Worm (Caenorhabditis elegans): ENCODE results near the gene H01M10.1.
A peak's percentile ranks its signal among the peaks of the same experiment; 100 is the strongest.

DNA sequence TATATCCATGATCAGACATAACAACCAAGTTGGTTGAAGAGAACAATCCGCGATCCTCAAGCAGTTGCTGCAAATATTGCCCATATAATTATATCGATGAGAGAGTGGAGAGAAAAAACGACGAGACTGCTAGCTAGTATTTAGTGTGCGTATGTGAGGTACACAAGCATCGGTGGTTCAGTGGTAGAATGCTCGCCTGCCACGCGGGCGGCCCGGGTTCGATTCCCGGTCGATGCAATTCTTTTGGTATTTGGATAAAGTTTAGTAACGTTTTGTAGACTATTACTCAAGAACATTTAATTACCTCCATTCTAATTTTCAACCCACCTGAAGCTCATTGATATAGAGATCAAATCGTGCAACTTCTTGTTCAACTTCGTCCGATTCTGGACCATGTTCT, 32.7 kb upstream of the H01M10.1 start:
- TF ChIP-seq snpc-4 (tag; optimal IDR thresholded peaks at IDR 0.05): no peak
- TF ChIP-seq F26F4.8 (GFP tag; conservative IDR thresholded peaks at IDR 0.05): peak; percentile 86
- TF ChIP-seq lin-39 (tag; optimal IDR thresholded peaks at IDR 0.05): no peak
- TF ChIP-seq jun-1 (tag; optimal IDR thresholded peaks at IDR 0.05): peak; percentile 16
- TF ChIP-seq pha-4 (GFP tag; IDR thresholded peaks at IDR 0.05): peak; percentile 96
- no peak for TF ChIP-seq pha-4 (tag; optimal IDR thresholded peaks at IDR 0.05)
- no peak for TF ChIP-seq dve-1 (tag; optimal IDR thresholded peaks at IDR 0.05; ENCODE audit: insufficient read depth)
- TF ChIP-seq ceh-82 (tag; optimal IDR thresholded peaks at IDR 0.05): no peak
- peak; percentile 58 for TF ChIP-seq nhr-28 (tag; optimal IDR thresholded peaks at IDR 0.05)
- TF ChIP-seq nhr-42 (GFP tag; IDR thresholded peaks at IDR 0.05): peak; percentile 83; the same call in 1 of the 2 replicates
- TF ChIP-seq skn-1 (tag; optimal IDR thresholded peaks at IDR 0.05): no peak
- TF ChIP-seq nhr-237 (tag; optimal IDR thresholded peaks at IDR 0.05): no peak
- TF ChIP-seq nhr-77 (tag; optimal IDR thresholded peaks at IDR 0.05): peak; percentile 27
- peak; percentile 91 for TF ChIP-seq arid-1 (GFP tag; conservative IDR thresholded peaks at IDR 0.05)
- TF ChIP-seq zip-11 (GFP tag; IDR thresholded peaks at IDR 0.05): peak; percentile 90
